Worm (Caenorhabditis elegans): Measurements from ENCODE around the gene F42A6.1.

ce11 chrIV:3338676-3339075 is 16.2 kb upstream of the F42A6.1 start, which contains the start of gene hrpa-1:
- peak; percentile 85 to 96 for TF ChIP-seq lsy-2 (tag; optimal IDR thresholded peaks at IDR 0.05)
- peak; percentile 90 for TF ChIP-seq crh-2 (tag; optimal IDR thresholded peaks at IDR 0.05)
- peak; percentile 56 for TF ChIP-seq sem-4 (tag; optimal IDR thresholded peaks at IDR 0.05)

Measured in whole organism, L2 larva.